Worm (Caenorhabditis elegans): ENCODE data around the gene mip-1.

mip-1 gene

ce11 chrIII:4785714-4786113, 7.2 kb upstream of the mip-1 start, which contains the start of gene mel-28:
Gene mel-28 (plus strand): TSS chrIII:4786080.
- TF ChIP-seq ceh-36 (tag; optimal IDR thresholded peaks at IDR 0.05) (no peak), hnd-1 (tag; optimal IDR thresholded peaks at IDR 0.05) (no peak), aly-1 (tag; optimal IDR thresholded peaks at IDR 0.05) (no peak), tbx-11 (GFP tag; IDR thresholded peaks at IDR 0.05) (no peak), scrt-1 (GFP tag; IDR thresholded peaks at IDR 0.05) (no peak)

ce11 chrIII:4796039-4796438, 3.2 kb downstream of the mip-1 start:
- TF ChIP-seq aly-1 (tag; optimal IDR thresholded peaks at IDR 0.05) (no peak), tra-4 (tag; optimal IDR thresholded peaks at IDR 0.05) (no peak), hmg-4 (GFP tag; optimal IDR thresholded peaks at IDR 0.05) (peak; percentile 29), tbx-37 (GFP tag; conservative IDR thresholded peaks at IDR 0.05) (no peak), scrt-1 (GFP tag; IDR thresholded peaks at IDR 0.05) (no peak), hmbx-1 (tag; optimal IDR thresholded peaks at IDR 0.05) (no peak)

ce11 chrIII:4796536-4796935, 3.6 kb downstream of the mip-1 start, which contains the start of gene tag-325:
Gene tag-325 (plus strand): TSS chrIII:4796836.
- TF ChIP-seq ceh-36 (tag; optimal IDR thresholded peaks at IDR 0.05) = no peak
- no peak for TF ChIP-seq aly-1 (tag; optimal IDR thresholded peaks at IDR 0.05)
- TF ChIP-seq hmg-4 (GFP tag; optimal IDR thresholded peaks at IDR 0.05) = no peak
- TF ChIP-seq F13C5.2 (tag; optimal IDR thresholded peaks at IDR 0.05) = no peak
- no peak for TF ChIP-seq tra-4 (tag; optimal IDR thresholded peaks at IDR 0.05)

- TF ChIP-seq pes-1 (GFP tag; IDR thresholded peaks at IDR 0.05) (no peak), B0310.2 (tag; optimal IDR thresholded peaks at IDR 0.05) (no peak), ceh-36 (tag; optimal IDR thresholded peaks at IDR 0.05) (no peak), F13C5.2 (tag; optimal IDR thresholded peaks at IDR 0.05) (no peak), scrt-1 (GFP tag; IDR thresholded peaks at IDR 0.05) (no peak), hnd-1 (tag; optimal IDR thresholded peaks at IDR 0.05) (no peak), tra-4 (tag; optimal IDR thresholded peaks at IDR 0.05) (no peak), ama-1 (optimal IDR thresholded peaks at IDR 0.05) (no peak), aly-1 (tag; optimal IDR thresholded peaks at IDR 0.05) (no peak), hmbx-1 (tag; optimal IDR thresholded peaks at IDR 0.05) (no peak), flt-1 (GFP tag; IDR thresholded peaks at IDR 0.05) (no peak), sea-1 (GFP tag; conservative IDR thresholded peaks at IDR 0.05) (no peak), tbx-11 (GFP tag; IDR thresholded peaks at IDR 0.05) (no peak), hmg-4 (GFP tag; optimal IDR thresholded peaks at IDR 0.05) (no peak), ceh-13 (GFP tag; optimal IDR thresholded peaks at IDR 0.05) (no peak), tbx-37 (GFP tag; conservative IDR thresholded peaks at IDR 0.05) (no peak)
These were observed 9.8 kb downstream of the mip-1 start, which contains the start of gene metl-5 for ce11 chrIII:4802707-4803106. Gene metl-5 (plus strand): TSS chrIII:4803007.

ce11 chrIII:4806345-4806744, 13.5 kb downstream of the mip-1 start:
- TF ChIP-seq aly-1 (tag; optimal IDR thresholded peaks at IDR 0.05) (no peak), tra-4 (tag; optimal IDR thresholded peaks at IDR 0.05) (no peak), pes-1 (GFP tag; IDR thresholded peaks at IDR 0.05) (no peak), scrt-1 (GFP tag; IDR thresholded peaks at IDR 0.05) (no peak), tbx-37 (GFP tag; conservative IDR thresholded peaks at IDR 0.05) (no peak), hmbx-1 (tag; optimal IDR thresholded peaks at IDR 0.05) (no peak), ceh-36 (tag; optimal IDR thresholded peaks at IDR 0.05) (no peak)

- TF ChIP-seq flt-1 (GFP tag; IDR thresholded peaks at IDR 0.05) = no peak
- TF ChIP-seq ceh-36 (tag; optimal IDR thresholded peaks at IDR 0.05) = no peak
- no peak for TF ChIP-seq tbx-11 (GFP tag; IDR thresholded peaks at IDR 0.05)
- no peak for TF ChIP-seq hmg-4 (GFP tag; optimal IDR thresholded peaks at IDR 0.05)
- no peak for TF ChIP-seq sea-1 (GFP tag; conservative IDR thresholded peaks at IDR 0.05)
- TF ChIP-seq F13C5.2 (tag; optimal IDR thresholded peaks at IDR 0.05) = no peak
These were observed 15.2 kb downstream of the mip-1 start for ce11 chrIII:4808089-4808488.

- no peak for TF ChIP-seq B0310.2 (tag; optimal IDR thresholded peaks at IDR 0.05)
- TF ChIP-seq ceh-36 (tag; optimal IDR thresholded peaks at IDR 0.05) = no peak
- no peak for TF ChIP-seq aly-1 (tag; optimal IDR thresholded peaks at IDR 0.05)
- no peak for TF ChIP-seq F13C5.2 (tag; optimal IDR thresholded peaks at IDR 0.05)
- no peak for TF ChIP-seq flt-1 (GFP tag; IDR thresholded peaks at IDR 0.05)
- TF ChIP-seq tbx-37 (GFP tag; conservative IDR thresholded peaks at IDR 0.05) = no peak
- no peak for TF ChIP-seq pes-1 (GFP tag; IDR thresholded peaks at IDR 0.05)
- TF ChIP-seq hmg-4 (GFP tag; optimal IDR thresholded peaks at IDR 0.05) = no peak
- TF ChIP-seq ets-7 (tag; optimal IDR thresholded peaks at IDR 0.05) = no peak
These were observed 16.8 kb downstream of the mip-1 start, which contains the start of gene pal-1 for ce11 chrIII:4809526-4810153. Gene pal-1 (minus strand): TSS chrIII:4809576.

ce11 chrIII:4811195-4811594, 18.3 kb downstream of the mip-1 start, which contains the start of gene C38D4.7:
Gene C38D4.7 (minus strand): TSS chrIII:4811295.
- no peak for TF ChIP-seq hmbx-1 (tag; optimal IDR thresholded peaks at IDR 0.05)
- no peak for TF ChIP-seq ets-7 (tag; optimal IDR thresholded peaks at IDR 0.05)
- no peak for TF ChIP-seq ceh-36 (tag; optimal IDR thresholded peaks at IDR 0.05)
- no peak for TF ChIP-seq tbx-11 (GFP tag; IDR thresholded peaks at IDR 0.05)
- no peak for TF ChIP-seq hnd-1 (tag; optimal IDR thresholded peaks at IDR 0.05)
- TF ChIP-seq ceh-13 (GFP tag; optimal IDR thresholded peaks at IDR 0.05) = no peak
- no peak for TF ChIP-seq scrt-1 (GFP tag; IDR thresholded peaks at IDR 0.05)
- no peak for TF ChIP-seq flt-1 (GFP tag; IDR thresholded peaks at IDR 0.05)
- no peak for TF ChIP-seq hmg-4 (GFP tag; optimal IDR thresholded peaks at IDR 0.05)
- TF ChIP-seq tbx-37 (GFP tag; conservative IDR thresholded peaks at IDR 0.05) = no peak
- no peak for TF ChIP-seq aly-1 (tag; optimal IDR thresholded peaks at IDR 0.05)
- TF ChIP-seq B0310.2 (tag; optimal IDR thresholded peaks at IDR 0.05) = no peak
- no peak for TF ChIP-seq F13C5.2 (tag; optimal IDR thresholded peaks at IDR 0.05)
- TF ChIP-seq sea-1 (GFP tag; conservative IDR thresholded peaks at IDR 0.05) = no peak
- TF ChIP-seq pes-1 (GFP tag; IDR thresholded peaks at IDR 0.05) = no peak
- no peak for TF ChIP-seq ama-1 (optimal IDR thresholded peaks at IDR 0.05)
- TF ChIP-seq tra-4 (tag; optimal IDR thresholded peaks at IDR 0.05) = no peak

Measured in whole organism, early embryonic.